Worm (Caenorhabditis elegans) whole organism, midembryonic: Measurements from ENCODE around the gene pacs-1.

Source experiments
- cog-1 ChIP-seq: sonication (generic microtip); optimal IDR thresholded peaks from 2 replicates; lab custom pipeline; 2016; ENCODE audit warnings: missing genetic modification characterization, missing compliant biosample characterization
- flt-1 ChIP-seq: fragments of 200-800 bp; sonication (Bioruptor generic); IDR thresholded peaks from 2 replicates; pipeline ENCODE4 v1.3.6; 2022; ENCODE audit warnings: missing genetic modification characterization, missing compliant biosample characterization
- klf-2 ChIP-seq: fragments of 200-800 bp; sonication (Bioruptor generic); conservative IDR thresholded peaks from 2 replicates; pipeline ENCODE4 v1.3.6; 2022; ENCODE audit warnings: missing genetic modification reagents, missing genetic modification characterization, missing compliant biosample characterization
- med-1 ChIP-seq: sonication (generic microtip); optimal IDR thresholded peaks from 2 replicates; lab custom pipeline; 2017; ENCODE audit warnings: missing genetic modification characterization, mild to moderate bottlenecking, missing compliant biosample characterization, antibody characterized with exemption, missing genetic modification reagents; ENCODE audit not compliant: insufficient read depth
- ref-1 ChIP-seq: fragments of 200-800 bp; sonication (Bioruptor generic); conservative IDR thresholded peaks from 2 replicates; pipeline ENCODE4 v1.3.6; 2022; ENCODE audit warnings: missing genetic modification reagents, missing genetic modification characterization, missing compliant biosample characterization
- ztf-23 ChIP-seq: fragments of 200-800 bp; sonication (Bioruptor generic); IDR thresholded peaks from 2 replicates; pipeline ENCODE4 v1.3.6; 2022; ENCODE audit warnings: missing genetic modification reagents, missing genetic modification characterization, missing compliant biosample characterization
- ztf-29 ChIP-seq: fragments of 200-800 bp; sonication (Bioruptor generic); IDR thresholded peaks from 2 replicates; pipeline ENCODE4 v1.3.6; 2022; ENCODE audit warnings: missing genetic modification reagents, missing genetic modification characterization, missing compliant biosample characterization

ce11 chrV:9208878-9209277 is 8.2 kb downstream of the pacs-1 start:
- TF ChIP-seq ref-1 (GFP tag; lab: Robert Waterston, UW) (no peak), med-1 (GFP tag; lab: Kevin White, UChicago) (no peak), flt-1 (GFP tag; lab: Robert Waterston, UW) (no peak), cog-1 (tag; lab: Kevin White, UChicago) (no peak), klf-2 (GFP tag; lab: Robert Waterston, UW) (no peak), ztf-29 (GFP tag; lab: Robert Waterston, UW) (no peak), ztf-23 (GFP tag; lab: Robert Waterston, UW) (no peak)
